Fruit fly (Drosophila melanogaster): ENCODE measurements around the gene Prosalpha2.

Gene Prosalpha2

DNA sequence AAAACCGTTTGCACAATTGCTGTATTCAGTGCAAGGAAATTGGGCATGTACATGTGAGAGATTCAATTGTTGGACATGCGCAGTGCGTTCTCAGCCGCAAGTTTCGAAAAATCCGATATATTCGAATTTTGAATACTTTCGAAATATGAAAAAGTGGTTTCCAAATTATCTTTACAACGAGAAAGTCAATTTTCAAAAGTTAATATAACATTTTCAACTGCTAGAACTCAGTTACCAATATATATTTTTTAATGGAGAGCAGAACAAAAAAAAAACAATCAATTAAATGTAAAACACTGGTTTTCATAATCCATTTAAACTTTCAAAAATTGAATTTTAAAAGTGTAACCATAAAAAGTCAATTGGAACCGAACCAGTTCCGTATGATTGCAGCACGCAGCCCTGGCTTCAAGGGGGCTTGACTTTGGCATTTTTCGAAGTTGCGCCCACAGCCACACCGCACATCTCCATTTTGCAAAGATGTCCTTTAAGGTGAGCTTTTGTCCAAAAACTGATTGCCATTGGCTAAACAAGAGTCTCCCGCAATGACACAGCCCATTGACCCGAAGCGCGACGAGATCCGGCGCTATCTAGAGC, 8.6 kb upstream of the Prosalpha2 start, which contains the start of the genes Scgbeta and CG17202 (continued):
- peak; percentile 12 for TF ChIP-seq zen (tag; optimal IDR thresholded peaks at IDR 0.05)
- TF ChIP-seq CG7556 (GFP tag; optimal IDR thresholded peaks at IDR 0.05) = no peak
- TF ChIP-seq Bgb (GFP tag; IDR thresholded peaks at IDR 0.05; ENCODE audit: partially characterized antibody) = peak; percentile 33; the same call in 1 of the 2 replicates
- peak; percentile 10 for TF ChIP-seq Fer1 (GFP tag; optimal IDR thresholded peaks at IDR 0.05)
- TF ChIP-seq Xbp1 (GFP tag; optimal IDR thresholded peaks at IDR 0.05) = peak; percentile 41
- no peak for TF ChIP-seq dati (GFP tag; IDR thresholded peaks at IDR 0.05)
- TF ChIP-seq bigmax (GFP tag; optimal IDR thresholded peaks at IDR 0.05) = no peak
- TF ChIP-seq MTF-1 (GFP tag; optimal IDR thresholded peaks at IDR 0.05; ENCODE audit: borderline replicate concordance) = no peak
- no peak for TF ChIP-seq ac (GFP tag; optimal IDR thresholded peaks at IDR 0.05)
- no peak for TF ChIP-seq pb (GFP tag; optimal IDR thresholded peaks at IDR 0.05)
- TF ChIP-seq CG9609 (GFP tag; optimal IDR thresholded peaks at IDR 0.05) = no peak
- no peak for TF ChIP-seq CG3726 (GFP tag; IDR thresholded peaks at IDR 0.05)
- TF ChIP-seq gcm (GFP tag; optimal IDR thresholded peaks at IDR 0.05) = no peak
- TF ChIP-seq Deaf1 (tag; optimal IDR thresholded peaks at IDR 0.05) = no peak
- TF ChIP-seq CG6683 (GFP tag; optimal IDR thresholded peaks at IDR 0.05) = no peak
- TF ChIP-seq ssp (GFP tag; IDR thresholded peaks at IDR 0.05) = no peak
- TF ChIP-seq Atf6 (GFP tag; IDR thresholded peaks at IDR 0.05) = no peak
- TF ChIP-seq wor (GFP tag; IDR thresholded peaks at IDR 0.05) = no peak
- TF ChIP-seq CG11085 (GFP tag; IDR thresholded peaks at IDR 0.05) = no peak
- no peak for TF ChIP-seq CG1233 (GFP tag; optimal IDR thresholded peaks at IDR 0.05)
- TF ChIP-seq zfh2 (GFP tag; optimal IDR thresholded peaks at IDR 0.05) = no peak
- no peak for TF ChIP-seq CG9817 (tag; optimal IDR thresholded peaks at IDR 0.05)
- TF ChIP-seq CG13287 (GFP tag; IDR thresholded peaks at IDR 0.05; ENCODE audit: partially characterized antibody) = no peak
- no peak for TF ChIP-seq slp2 (GFP tag; optimal IDR thresholded peaks at IDR 0.05)
- TF ChIP-seq CG13123 (GFP tag; optimal IDR thresholded peaks at IDR 0.05) = no peak
- no peak for TF ChIP-seq CG8924 (tag; optimal IDR thresholded peaks at IDR 0.05)
- TF ChIP-seq Sox102F (GFP tag; optimal IDR thresholded peaks at IDR 0.05) = no peak
- TF ChIP-seq sr (GFP tag; IDR thresholded peaks at IDR 0.05) = no peak
- TF ChIP-seq nerfin-2 (GFP tag; IDR thresholded peaks at IDR 0.05; ENCODE audit: partially characterized antibody) = no peak
- TF ChIP-seq CG2120 (GFP tag; optimal IDR thresholded peaks at IDR 0.05) = peak; percentile 59
- TF ChIP-seq maf-S (GFP tag; optimal IDR thresholded peaks at IDR 0.05) = no peak
- peak; percentile 39 for TF ChIP-seq nmo (GFP tag; optimal IDR thresholded peaks at IDR 0.05)
- TF ChIP-seq CG3995 (GFP tag; optimal IDR thresholded peaks at IDR 0.05) = no peak
- no peak for TF ChIP-seq CG3838 (GFP tag; optimal IDR thresholded peaks at IDR 0.05)
- TF ChIP-seq CG17829 (tag; optimal IDR thresholded peaks at IDR 0.05) = peak; percentile 27
- TF ChIP-seq CG15601 (tag; optimal IDR thresholded peaks at IDR 0.05) = no peak
- no peak for TF ChIP-seq ttk (GFP tag; IDR thresholded peaks at IDR 0.05)
- TF ChIP-seq CkIIα-i1 (GFP tag; IDR thresholded peaks at IDR 0.05) = no peak
- no peak for TF ChIP-seq CG8388 (GFP tag; optimal IDR thresholded peaks at IDR 0.05)
- TF ChIP-seq CG4854 (GFP tag; optimal IDR thresholded peaks at IDR 0.05) = no peak
- TF ChIP-seq CG8359 (GFP tag; optimal IDR thresholded peaks at IDR 0.05; ENCODE audit: borderline replicate concordance) = no peak
- no peak for TF ChIP-seq gce (GFP tag; IDR thresholded peaks at IDR 0.05)
- TF ChIP-seq schlank (tag; optimal IDR thresholded peaks at IDR 0.05) = no peak
- no peak for TF ChIP-seq BtbVII (GFP tag; optimal IDR thresholded peaks at IDR 0.05)
- TF ChIP-seq Bteb2 (GFP tag; optimal IDR thresholded peaks at IDR 0.05) = peak; percentile 7
- TF ChIP-seq CG18262 (tag; optimal IDR thresholded peaks at IDR 0.05) = no peak
- no peak for TF ChIP-seq CG10366 (GFP tag; IDR thresholded peaks at IDR 0.05)
- TF ChIP-seq danr (GFP tag; IDR thresholded peaks at IDR 0.05) = no peak
- no peak for TF ChIP-seq disco-r (GFP tag; optimal IDR thresholded peaks at IDR 0.05)
- no peak for TF ChIP-seq unc-4 (GFP tag; IDR thresholded peaks at IDR 0.05; ENCODE audit: partially characterized antibody)
- no peak for TF ChIP-seq CG30020 (tag; optimal IDR thresholded peaks at IDR 0.05)

All from whole organism, embryonic.